Fruit fly (Drosophila melanogaster) whole organism, embryonic: ENCODE results near the gene EloB.
A peak's percentile ranks its signal among the peaks of the same experiment; 100 is the strongest.

ENCODE experiments used
- CG10267 ChIP-seq: fragments of 200-800 bp; sonication (Bioruptor generic); optimal IDR thresholded peaks from 2 replicates; lab custom pipeline; 2018; ENCODE audit warnings: missing biosample characterization, mild to moderate bottlenecking, missing genetic modification characterization, moderate library complexity
- CG11695 ChIP-seq: fragments of 200-800 bp; sonication (Bioruptor generic); IDR thresholded peaks from 3 replicates; pipeline ENCODE4 v1.3.6; 2022; ENCODE audit warnings: missing biosample characterization, missing genetic modification characterization
- CG13296 ChIP-seq: fragments of 200-800 bp; sonication (Bioruptor generic); optimal IDR thresholded peaks from 3 replicates; lab custom pipeline; 2018; ENCODE audit warnings: missing biosample characterization, mild to moderate bottlenecking, missing genetic modification characterization
- CG13775 ChIP-seq: fragments of 200-800 bp; sonication (Bioruptor generic); optimal IDR thresholded peaks from 3 replicates; lab custom pipeline; 2017; ENCODE audit warnings: missing biosample characterization, mild to moderate bottlenecking, missing genetic modification characterization
- CG14441 ChIP-seq: fragments of 200-800 bp; sonication (Bioruptor generic); IDR thresholded peaks from 2 replicates; pipeline ENCODE4 v1.3.6; 2022; ENCODE audit warnings: missing biosample characterization, missing genetic modification characterization
- CG14965 ChIP-seq: fragments of 200-800 bp; sonication (Bioruptor generic); optimal IDR thresholded peaks from 2 replicates; lab custom pipeline; 2016; ENCODE audit warnings: missing biosample characterization, missing genetic modification characterization, borderline replicate concordance
- CG15269 ChIP-seq: fragments of 200-800 bp; sonication (Bioruptor generic); optimal IDR thresholded peaks from 2 replicates; lab custom pipeline; 2018; ENCODE audit warnings: missing biosample characterization, mild to moderate bottlenecking, missing genetic modification characterization, moderate library complexity
- CG16779 ChIP-seq: fragments of 200-800 bp; sonication (Bioruptor generic); IDR thresholded peaks from 2 replicates; pipeline ENCODE4 v1.3.6; 2022; ENCODE audit warnings: missing biosample characterization, missing genetic modification characterization
- CG17328 ChIP-seq: fragments of 200-800 bp; sonication (Bioruptor generic); IDR thresholded peaks from 2 replicates; pipeline ENCODE4 v1.3.6; 2022; ENCODE audit warnings: missing biosample characterization, missing genetic modification characterization
- CG17385 ChIP-seq: fragments of 200-800 bp; sonication (Bioruptor generic); optimal IDR thresholded peaks from 3 replicates; lab custom pipeline; 2018; ENCODE audit warnings: missing biosample characterization, mild to moderate bottlenecking, missing genetic modification characterization
- CG18599 ChIP-seq: fragments of 200-800 bp; sonication (Bioruptor generic); optimal IDR thresholded peaks from 3 replicates; lab custom pipeline; 2017; ENCODE audit warnings: missing biosample characterization, missing genetic modification characterization, mild to moderate bottlenecking, moderate library complexity, missing genetic modification reagents
- CG18764 ChIP-seq: fragments of 200-800 bp; sonication (Bioruptor generic); optimal IDR thresholded peaks from 3 replicates; lab custom pipeline; 2016; ENCODE audit warnings: missing biosample characterization, missing genetic modification characterization
- CG2678 ChIP-seq: fragments of 200-800 bp; sonication (Bioruptor generic); optimal IDR thresholded peaks from 3 replicates; lab custom pipeline; 2019; ENCODE audit warnings: missing biosample characterization, mild to moderate bottlenecking, missing genetic modification characterization, moderate library complexity
- CG3281 ChIP-seq: fragments of 200-800 bp; sonication (Bioruptor generic); optimal IDR thresholded peaks from 3 replicates; lab custom pipeline; 2017; ENCODE audit warnings: missing biosample characterization, mild to moderate bottlenecking, missing genetic modification characterization
- CG6683 ChIP-seq: fragments of 200-800 bp; sonication (Bioruptor generic); optimal IDR thresholded peaks from 2 replicates; lab custom pipeline; 2017; ENCODE audit warnings: missing biosample characterization, mild to moderate bottlenecking, missing genetic modification characterization, missing genetic modification reagents
- CG6689 ChIP-seq: fragments of 200-800 bp; sonication (Bioruptor generic); IDR thresholded peaks from 2 replicates; pipeline ENCODE4 v1.3.6; 2022; ENCODE audit warnings: missing biosample characterization, missing genetic modification characterization
- CG7372 ChIP-seq: fragments of 200-800 bp; sonication (Bioruptor generic); IDR thresholded peaks from 2 replicates; pipeline ENCODE4 v1.3.6; 2022; ENCODE audit warnings: missing biosample characterization, missing genetic modification characterization
- CG9727 ChIP-seq: fragments of 200-800 bp; sonication (Bioruptor generic); optimal IDR thresholded peaks from 3 replicates; lab custom pipeline; 2017; ENCODE audit warnings: missing biosample characterization, mild to moderate bottlenecking, missing genetic modification characterization
- D19B ChIP-seq: fragments of 200-800 bp; sonication (Bioruptor generic); optimal IDR thresholded peaks from 2 replicates; lab custom pipeline; 2017; ENCODE audit warnings: missing biosample characterization, mild to moderate bottlenecking, missing genetic modification characterization
- Dref ChIP-seq: fragments of 200-800 bp; sonication (Bioruptor generic); IDR thresholded peaks from 2 replicates; pipeline ENCODE4 v1.3.6; 2022; ENCODE audit warnings: missing biosample characterization, missing genetic modification characterization
- Drgx ChIP-seq: fragments of 200-800 bp; sonication (Bioruptor generic); IDR thresholded peaks from 2 replicates; pipeline ENCODE4 v1.3.6; 2022; ENCODE audit warnings: missing biosample characterization, missing genetic modification characterization
- HLH54F ChIP-seq: fragments of 200-800 bp; sonication (Bioruptor generic); optimal IDR thresholded peaks from 3 replicates; lab custom pipeline; 2016; ENCODE audit warnings: missing biosample characterization, missing genetic modification characterization
- MBD-R2 ChIP-seq: fragments of 200-800 bp; sonication (Bioruptor generic); IDR thresholded peaks from 2 replicates; pipeline ENCODE4 v1.3.6; 2022; ENCODE audit warnings: missing biosample characterization, missing genetic modification characterization
- MESR4 ChIP-seq: fragments of 200-800 bp; sonication (Bioruptor generic); optimal IDR thresholded peaks from 2 replicates; lab custom pipeline; 2018; ENCODE audit warnings: missing biosample characterization, mild to moderate bottlenecking, missing genetic modification characterization, moderate library complexity
- Max ChIP-seq: fragments of 200-800 bp; sonication (Bioruptor generic); optimal IDR thresholded peaks from 2 replicates; lab custom pipeline; 2016; ENCODE audit warnings: missing biosample characterization, mild to moderate bottlenecking, missing genetic modification characterization
- Meics ChIP-seq: fragments of 200-800 bp; sonication (Bioruptor generic); optimal IDR thresholded peaks from 2 replicates; lab custom pipeline; 2017; ENCODE audit warnings: missing biosample characterization, mild to moderate bottlenecking, missing genetic modification characterization
- Pdp1 ChIP-seq, 2 experiments: fragments of 200-800 bp; sonication (Bioruptor generic); optimal IDR thresholded peaks; 3 replicates each; lab custom pipeline; 2016; ENCODE audit warnings: missing biosample characterization in 2 of 2, missing genetic modification characterization in 2 of 2, mild to moderate bottlenecking in 1 of 2, moderate library complexity in 1 of 2
- Sox102F ChIP-seq: fragments of 200-800 bp; sonication (Bioruptor generic); optimal IDR thresholded peaks from 2 replicates; lab custom pipeline; 2018; ENCODE audit warnings: missing biosample characterization, mild to moderate bottlenecking, missing genetic modification characterization, moderate library complexity
- Ssrp ChIP-seq: fragments of 200-800 bp; sonication (Bioruptor generic); optimal IDR thresholded peaks from 2 replicates; lab custom pipeline; 2018; ENCODE audit warnings: missing biosample characterization, mild to moderate bottlenecking, missing genetic modification characterization, moderate library complexity
- al ChIP-seq: fragments of 200-800 bp; sonication (Bioruptor generic); IDR thresholded peaks from 2 replicates; pipeline ENCODE4 v1.3.6; 2022; ENCODE audit warnings: missing biosample characterization, missing genetic modification characterization
- dan ChIP-seq: fragments of 200-800 bp; sonication (Bioruptor generic); IDR thresholded peaks from 2 replicates; pipeline ENCODE4 v1.3.6; 2022; ENCODE audit warnings: missing biosample characterization, missing genetic modification characterization
- eyg ChIP-seq: fragments of 200-800 bp; sonication (Bioruptor generic); optimal IDR thresholded peaks from 3 replicates; lab custom pipeline; 2016; ENCODE audit warnings: missing biosample characterization, missing genetic modification characterization
- gem ChIP-seq: fragments of 200-800 bp; sonication (Bioruptor generic); optimal IDR thresholded peaks from 2 replicates; lab custom pipeline; 2019; ENCODE audit warnings: missing biosample characterization, mild to moderate bottlenecking, missing genetic modification characterization, moderate library complexity
- gfzf ChIP-seq: fragments of 200-800 bp; sonication (Bioruptor generic); optimal IDR thresholded peaks from 2 replicates; lab custom pipeline; 2016; ENCODE audit warnings: missing biosample characterization, mild to moderate bottlenecking, missing genetic modification characterization, moderate library complexity
- pzg ChIP-seq: fragments of 200-800 bp; sonication (Bioruptor generic); optimal IDR thresholded peaks from 3 replicates; lab custom pipeline; 2018; ENCODE audit warnings: missing biosample characterization, mild to moderate bottlenecking, missing genetic modification characterization, moderate library complexity
- sc ChIP-seq, 3 experiments: fragments of >200 bp in 2 of 3; fragments of 200-800 bp in 1 of 3; sonication (Bioruptor generic) in 1 of 3; optimal IDR thresholded peaks; 2 replicates in 2 of 3; 3 replicates in 1 of 3; lab custom pipeline; 2017; ENCODE audit warnings: mild to moderate bottlenecking in 1 of 3, missing biosample characterization in 1 of 3, missing genetic modification characterization in 1 of 3, missing genetic modification reagents in 1 of 3
- so ChIP-seq: fragments of 200-800 bp; sonication (Bioruptor generic); IDR thresholded peaks from 3 replicates; pipeline ENCODE4 v1.3.6; 2022; ENCODE audit warnings: missing biosample characterization, missing genetic modification characterization
- tll ChIP-seq, 2 experiments: fragments of 200-800 bp in 1 of 2; fragments of >200 bp in 1 of 2; sonication (Bioruptor generic) in 1 of 2; optimal IDR thresholded peaks; 2 replicates each; lab custom pipeline; 2017 to 2019; ENCODE audit warnings: missing biosample characterization in 2 of 2, missing genetic modification characterization in 2 of 2, mild to moderate bottlenecking in 1 of 2, moderate library complexity in 1 of 2
- trem ChIP-seq: fragments of 200-800 bp; optimal IDR thresholded peaks from 3 replicates; lab custom pipeline; 2019; ENCODE audit warnings: missing biosample characterization, mild to moderate bottlenecking, missing genetic modification characterization, moderate library complexity

The EloB gene

dm6 chr3R:20560019-20560667 lies 19.5 kb downstream of the EloB start, which contains the start of gene CG15922 (continued):
- TF ChIP-seq CG14441 (peak; percentile 34; the same call in 1 of the 2 replicates), pzg (peak; percentile 60), CG2678 (peak; percentile 50), gem (tag; lab: Kevin White, UChicago) (peak; percentile 35), CG11695 (GFP tag; lab: Robert Waterston, UW) (0 out of 3 replicates have a peak, but pooled peaks have one; percentile 12), CG14965 (GFP tag; lab: Kevin White, UChicago) (no peak), trem (peak; percentile 8), sc (optimal IDR thresholded peaks at IDR 0.05; lab: Kevin White, UChicago) (no peak), sc (GFP tag; optimal IDR thresholded peaks at IDR 0.05; lab: Kevin White, UChicago) (no peak), HLH54F (GFP tag; lab: Kevin White, UChicago) (peak; percentile 9), CG18599 (GFP tag; lab: Kevin White, UChicago) (peak; percentile 0), MBD-R2 (GFP tag; lab: Robert Waterston, UW) (peak; percentile 53), CG17385 (no peak), Meics (GFP tag; lab: Kevin White, UChicago) (peak; percentile 28), CG9727 (peak; percentile 14), eyg (GFP tag; lab: Kevin White, UChicago) (no peak), Max (GFP tag; lab: Kevin White, UChicago) (peak; percentile 14), CG7372 (0 out of 2 replicates have a peak, but pooled peaks have one; percentile 25), CG13775 (GFP tag; lab: Kevin White, UChicago) (peak; percentile 22), Sox102F (GFP tag; lab: Kevin White, UChicago) (peak; percentile 31), dan (GFP tag; lab: Robert Waterston, UW) (no peak), CG15269 (tag; lab: Kevin White, UChicago) (peak; percentile 31), CG6689 (GFP tag; lab: Robert Waterston, UW) (0 out of 2 replicates have a peak, but pooled peaks have one; percentile 22), CG18764 (GFP tag; lab: Kevin White, UChicago) (no peak), D19B (GFP tag; lab: Kevin White, UChicago) (peak; percentile 67), tll (GFP tag; optimal IDR thresholded peaks at IDR 0.05; lab: Kevin White, UChicago) (no peak), so (GFP tag; lab: Robert Waterston, UW) (no peak), CG3281 (peak; percentile 3), al (GFP tag; lab: Robert Waterston, UW) (no peak), Dref (GFP tag; lab: Robert Waterston, UW) (no peak), Pdp1 (GFP tag; optimal IDR thresholded peaks at IDR 0.05; lab: Kevin White, UChicago) (peak in 1 of 2 experiments; percentile 50), MESR4 (GFP tag; lab: Kevin White, UChicago) (peak; percentile 32), Drgx (peak; percentile 16; the same call in 1 of the 2 replicates), Ssrp (tag; lab: Kevin White, UChicago) (peak; percentile 38), CG6683 (GFP tag; lab: Kevin White, UChicago) (no peak), CG13296 (peak; percentile 2), CG17328 (no peak), CG10267 (peak; percentile 1), CG16779 (no peak), gfzf (GFP tag; lab: Kevin White, UChicago) (peak; percentile 77)
